Fruit fly (Drosophila melanogaster) whole organism, embryonic: ENCODE results near the gene Ada1-1.

Experiments used
- Atf-2 ChIP-seq: fragments of 200-800 bp; sonication (Bioruptor generic); optimal IDR thresholded peaks from 2 replicates; lab custom pipeline; 2016; ENCODE audit warnings: missing biosample characterization, missing genetic modification characterization
- C15 ChIP-seq: fragments of 200-800 bp; sonication (Bioruptor generic); IDR thresholded peaks from 3 replicates; pipeline ENCODE4 v1.3.6; 2022; ENCODE audit warnings: missing biosample characterization, missing genetic modification characterization
- CG10366 ChIP-seq: fragments of 200-800 bp; sonication (Bioruptor generic); IDR thresholded peaks from 2 replicates; pipeline ENCODE4 v1.3.6; 2022; ENCODE audit warnings: missing biosample characterization, missing genetic modification characterization
- CG10979 ChIP-seq: fragments of 200-800 bp; sonication (Bioruptor generic); optimal IDR thresholded peaks from 2 replicates; lab custom pipeline; 2018; ENCODE audit warnings: missing biosample characterization, mild to moderate bottlenecking, missing genetic modification characterization, moderate library complexity
- CG11085 ChIP-seq: fragments of 200-800 bp; sonication (Bioruptor generic); IDR thresholded peaks from 2 replicates; pipeline ENCODE4 v1.3.6; 2022; ENCODE audit warnings: missing biosample characterization, missing genetic modification characterization
- CG12219 ChIP-seq: fragments of 200-800 bp; sonication (Bioruptor generic); optimal IDR thresholded peaks from 3 replicates; lab custom pipeline; 2018; ENCODE audit warnings: missing biosample characterization, mild to moderate bottlenecking, missing genetic modification characterization
- CG12236 ChIP-seq: fragments of 200-800 bp; sonication (Bioruptor generic); optimal IDR thresholded peaks from 2 replicates; lab custom pipeline; 2016; ENCODE audit warnings: missing biosample characterization, missing genetic modification characterization
- CG15073 ChIP-seq: fragments of 200-800 bp; sonication (Bioruptor generic); optimal IDR thresholded peaks from 2 replicates; lab custom pipeline; 2016; ENCODE audit warnings: missing biosample characterization, missing genetic modification characterization
- CG15601 ChIP-seq: fragments of 200-800 bp; sonication (Bioruptor generic); optimal IDR thresholded peaks from 3 replicates; lab custom pipeline; 2019; ENCODE audit warnings: missing biosample characterization, mild to moderate bottlenecking, missing genetic modification characterization, moderate library complexity
- CG1603 ChIP-seq: fragments of 200-800 bp; sonication (Bioruptor generic); optimal IDR thresholded peaks from 2 replicates; lab custom pipeline; 2019; ENCODE audit warnings: missing biosample characterization, mild to moderate bottlenecking, missing genetic modification characterization, moderate library complexity
- CG16813 ChIP-seq: fragments of 200-800 bp; sonication (Bioruptor generic); IDR thresholded peaks from 3 replicates; pipeline ENCODE4 v1.3.6; 2022; ENCODE audit warnings: missing biosample characterization, missing genetic modification characterization; ENCODE audit not compliant: partially characterized antibody
- CG1832 ChIP-seq: fragments of 200-800 bp; sonication (Bioruptor generic); optimal IDR thresholded peaks from 2 replicates; lab custom pipeline; 2017; ENCODE audit warnings: missing biosample characterization, mild to moderate bottlenecking, missing genetic modification characterization, inconsistent platforms
- CG2120 ChIP-seq: fragments of 200-800 bp; sonication (Bioruptor generic); optimal IDR thresholded peaks from 3 replicates; lab custom pipeline; 2016; ENCODE audit warnings: missing biosample characterization, missing genetic modification characterization
- CG2678 ChIP-seq: fragments of 200-800 bp; sonication (Bioruptor generic); optimal IDR thresholded peaks from 3 replicates; lab custom pipeline; 2019; ENCODE audit warnings: missing biosample characterization, mild to moderate bottlenecking, missing genetic modification characterization, moderate library complexity
- CG42726 ChIP-seq: fragments of 200-800 bp; sonication (Bioruptor generic); IDR thresholded peaks from 2 replicates; pipeline ENCODE4 v1.3.6; 2022; ENCODE audit warnings: missing biosample characterization, missing genetic modification characterization; ENCODE audit not compliant: partially characterized antibody
- CG43689 ChIP-seq: fragments of 200-800 bp; sonication (Bioruptor generic); IDR thresholded peaks from 2 replicates; pipeline ENCODE4 v1.3.6; 2022; ENCODE audit warnings: missing biosample characterization, missing genetic modification characterization
- CG4617 ChIP-seq: fragments of 200-800 bp; sonication (Bioruptor generic); optimal IDR thresholded peaks from 3 replicates; lab custom pipeline; 2016; ENCODE audit warnings: missing biosample characterization, missing genetic modification characterization, borderline replicate concordance
- CG6683 ChIP-seq: fragments of 200-800 bp; sonication (Bioruptor generic); optimal IDR thresholded peaks from 2 replicates; lab custom pipeline; 2017; ENCODE audit warnings: missing biosample characterization, mild to moderate bottlenecking, missing genetic modification characterization, missing genetic modification reagents
- CG7745 ChIP-seq: fragments of 200-800 bp; sonication (Bioruptor generic); optimal IDR thresholded peaks from 2 replicates; lab custom pipeline; 2018; ENCODE audit warnings: missing biosample characterization, mild to moderate bottlenecking, missing genetic modification characterization, moderate library complexity
- CG7963 ChIP-seq: fragments of 200-800 bp; sonication (Bioruptor generic); IDR thresholded peaks from 3 replicates; pipeline ENCODE4 v1.3.6; 2022; ENCODE audit warnings: missing biosample characterization, missing genetic modification characterization; ENCODE audit not compliant: partially characterized antibody
- CG8089 ChIP-seq: fragments of 200-800 bp; sonication (Bioruptor generic); optimal IDR thresholded peaks from 3 replicates; lab custom pipeline; 2016; ENCODE audit warnings: missing biosample characterization, missing genetic modification characterization
- Camta ChIP-seq: fragments of 200-800 bp; sonication (Bioruptor generic); optimal IDR thresholded peaks from 2 replicates; lab custom pipeline; 2016; ENCODE audit warnings: missing biosample characterization, missing genetic modification characterization
- CkIIα-i1 ChIP-seq: fragments of 200-800 bp; sonication (Bioruptor generic); IDR thresholded peaks from 2 replicates; pipeline ENCODE4 v1.3.6; 2022; ENCODE audit warnings: missing biosample characterization, missing genetic modification characterization
- D ChIP-seq, 2 experiments: fragments of 200-800 bp in 1 of 2; fragments of >200 bp in 1 of 2; sonication (Bioruptor generic) in 1 of 2; optimal IDR thresholded peaks; 2 replicates in 1 of 2; 3 replicates in 1 of 2; lab custom pipeline; 2017; ENCODE audit warnings: mild to moderate bottlenecking in 1 of 2, missing biosample characterization in 1 of 2, missing genetic modification characterization in 1 of 2, missing genetic modification reagents in 1 of 2
- Dll ChIP-seq: fragments of 200-800 bp; sonication (Bioruptor generic); IDR thresholded peaks from 4 replicates; pipeline ENCODE4 v1.3.6; 2022; ENCODE audit warnings: missing biosample characterization, missing genetic modification characterization; ENCODE audit not compliant: partially characterized antibody
- Dp ChIP-seq: fragments of 200-800 bp; sonication (Bioruptor generic); optimal IDR thresholded peaks from 2 replicates; lab custom pipeline; 2018; ENCODE audit warnings: missing biosample characterization, mild to moderate bottlenecking, missing genetic modification characterization, moderate library complexity
- Drgx ChIP-seq: fragments of 200-800 bp; sonication (Bioruptor generic); IDR thresholded peaks from 2 replicates; pipeline ENCODE4 v1.3.6; 2022; ENCODE audit warnings: missing biosample characterization, missing genetic modification characterization
- Gug ChIP-seq: fragments of 200-800 bp; sonication (Bioruptor generic); IDR thresholded peaks from 4 replicates; pipeline ENCODE4 v1.3.6; 2022; ENCODE audit warnings: missing biosample characterization, missing genetic modification characterization
- Hand ChIP-seq: fragments of 200-800 bp; sonication (Bioruptor generic); optimal IDR thresholded peaks from 2 replicates; lab custom pipeline; 2017; ENCODE audit warnings: mild to moderate bottlenecking, missing biosample characterization, missing genetic modification reagents, missing genetic modification characterization
- Kr ChIP-seq: fragments of 200-800 bp; sonication (Bioruptor generic); optimal IDR thresholded peaks from 2 replicates; lab custom pipeline; 2017; ENCODE audit warnings: missing biosample characterization, mild to moderate bottlenecking, missing genetic modification characterization
- MESR4 ChIP-seq: fragments of 200-800 bp; sonication (Bioruptor generic); optimal IDR thresholded peaks from 2 replicates; lab custom pipeline; 2018; ENCODE audit warnings: missing biosample characterization, mild to moderate bottlenecking, missing genetic modification characterization, moderate library complexity
- Neu2 ChIP-seq: fragments of 200-800 bp; sonication (Bioruptor generic); optimal IDR thresholded peaks from 3 replicates; lab custom pipeline; 2016; ENCODE audit warnings: missing biosample characterization, missing genetic modification characterization, borderline replicate concordance
- Oli ChIP-seq: fragments of 200-800 bp; sonication (Bioruptor generic); optimal IDR thresholded peaks from 2 replicates; lab custom pipeline; 2018; ENCODE audit warnings: missing biosample characterization, mild to moderate bottlenecking, missing genetic modification characterization, moderate library complexity
- Optix ChIP-seq: fragments of 200-800 bp; sonication (Bioruptor generic); IDR thresholded peaks from 3 replicates; pipeline ENCODE4 v1.3.6; 2022; ENCODE audit warnings: missing biosample characterization, missing genetic modification characterization
- Ptx1 ChIP-seq: fragments of 200-800 bp; sonication (Bioruptor generic); IDR thresholded peaks from 2 replicates; pipeline ENCODE4 v1.3.6; 2022; ENCODE audit warnings: missing biosample characterization, missing genetic modification characterization
- Scr ChIP-seq: fragments of 200-800 bp; sonication (Bioruptor generic); IDR thresholded peaks from 2 replicates; pipeline ENCODE4 v1.3.6; 2022; ENCODE audit warnings: missing biosample characterization, missing genetic modification characterization; ENCODE audit not compliant: partially characterized antibody
- Spps ChIP-seq: fragments of 200-800 bp; sonication (Bioruptor generic); optimal IDR thresholded peaks from 2 replicates; lab custom pipeline; 2018; ENCODE audit warnings: missing biosample characterization, mild to moderate bottlenecking, missing genetic modification characterization
- Xrp1 ChIP-seq: fragments of 200-800 bp; sonication (Bioruptor generic); IDR thresholded peaks from 2 replicates; pipeline ENCODE4 v1.3.6; 2022; ENCODE audit warnings: missing biosample characterization, missing genetic modification characterization
- amos ChIP-seq: fragments of 200-800 bp; sonication (Bioruptor generic); IDR thresholded peaks from 2 replicates; pipeline ENCODE4 v1.3.6; 2022; ENCODE audit warnings: missing biosample characterization, missing genetic modification characterization; ENCODE audit not compliant: partially characterized antibody
- bab2 ChIP-seq: fragments of 200-800 bp; sonication (Bioruptor generic); optimal IDR thresholded peaks from 2 replicates; lab custom pipeline; 2016; ENCODE audit warnings: missing biosample characterization, missing genetic modification characterization
- crc ChIP-seq: fragments of 200-800 bp; sonication (Bioruptor generic); optimal IDR thresholded peaks from 2 replicates; lab custom pipeline; 2016; ENCODE audit warnings: missing biosample characterization, missing genetic modification characterization
- dimm ChIP-seq: fragments of 200-800 bp; sonication (Bioruptor generic); IDR thresholded peaks from 2 replicates; pipeline ENCODE4 v1.3.6; 2022; ENCODE audit warnings: missing biosample characterization, missing genetic modification characterization
- dm ChIP-seq: fragments of 200-800 bp; sonication (Bioruptor generic); optimal IDR thresholded peaks from 3 replicates; lab custom pipeline; 2016; ENCODE audit warnings: missing biosample characterization, missing genetic modification characterization
- knrl ChIP-seq: fragments of 200-800 bp; sonication (Bioruptor generic); IDR thresholded peaks from 3 replicates; pipeline ENCODE4 v1.3.6; 2022; ENCODE audit warnings: missing biosample characterization, missing genetic modification characterization; ENCODE audit not compliant: partially characterized antibody
- lov ChIP-seq, 2 experiments: fragments of 200-800 bp in 1 of 2; fragments of >200 bp in 1 of 2; sonication (Bioruptor generic) in 1 of 2; IDR thresholded peaks in 1 of 2; optimal IDR thresholded peaks in 1 of 2; 2 replicates in 1 of 2; 3 replicates in 1 of 2; pipeline versions ENCODE4 v1.3.6 to Lab custom; 2017 to 2022; ENCODE audit warnings: missing biosample characterization in 1 of 2, missing genetic modification characterization in 1 of 2
- pzg ChIP-seq: fragments of 200-800 bp; sonication (Bioruptor generic); optimal IDR thresholded peaks from 3 replicates; lab custom pipeline; 2018; ENCODE audit warnings: missing biosample characterization, mild to moderate bottlenecking, missing genetic modification characterization, moderate library complexity
- schlank ChIP-seq: fragments of 200-800 bp; sonication (Bioruptor generic); optimal IDR thresholded peaks from 2 replicates; lab custom pipeline; 2018; ENCODE audit warnings: missing biosample characterization, mild to moderate bottlenecking, missing genetic modification characterization
- sisA ChIP-seq: fragments of 200-800 bp; sonication (Bioruptor generic); IDR thresholded peaks from 2 replicates; pipeline ENCODE4 v1.3.6; 2022; ENCODE audit warnings: missing biosample characterization, missing genetic modification characterization
- zf30C ChIP-seq: fragments of 200-800 bp; sonication (Bioruptor generic); optimal IDR thresholded peaks from 3 replicates; lab custom pipeline; 2018; ENCODE audit warnings: missing biosample characterization, mild to moderate bottlenecking, missing genetic modification characterization

The Ada1-1 gene

DNA sequence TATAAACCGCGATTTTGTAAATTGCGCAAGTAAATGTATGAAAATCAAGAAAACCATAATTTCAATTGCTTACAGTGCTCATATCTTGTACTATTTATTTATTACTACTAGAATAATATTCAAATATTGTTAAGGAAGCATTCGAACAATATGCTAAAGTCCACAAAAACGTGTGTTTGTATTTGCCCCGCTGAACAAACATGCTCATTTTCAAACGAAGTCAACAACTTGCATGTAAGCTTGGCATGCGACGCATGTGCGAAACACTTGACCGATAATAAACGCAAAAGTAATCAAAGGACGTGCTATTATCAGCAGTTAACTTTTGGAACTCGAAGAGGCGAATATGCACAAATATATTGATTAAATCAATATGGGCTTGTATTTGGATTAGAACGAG is 24.6 kb downstream of the Ada1-1 start (continued):
- TF ChIP-seq Xrp1 (GFP tag; lab: Robert Waterston, UW) (peak; percentile 72), C15 (GFP tag; lab: Robert Waterston, UW) (no peak; the same call in 2 of the 3 replicates), CG2678 (peak; percentile 72), CG43689 (GFP tag; lab: Robert Waterston, UW) (no peak), Kr (no peak), amos (GFP tag; lab: Robert Waterston, UW) (no peak), CG12219 (GFP tag; lab: Kevin White, UChicago) (peak; percentile 54), dimm (GFP tag; lab: Robert Waterston, UW) (no peak), CG12236 (GFP tag; lab: Kevin White, UChicago) (peak; percentile 63), CG6683 (peak; percentile 47), zf30C (GFP tag; lab: Kevin White, UChicago) (no peak), CG16813 (no peak), Hand (GFP tag; lab: Kevin White, UChicago) (peak; percentile 42), Oli (tag; lab: Kevin White, UChicago) (peak; percentile 24), CG10979 (tag; lab: Kevin White, UChicago) (peak; percentile 8), CG15601 (tag; lab: Kevin White, UChicago) (peak; percentile 84), D (optimal IDR thresholded peaks at IDR 0.05; lab: Kevin White, UChicago) (no peak), D (GFP tag; optimal IDR thresholded peaks at IDR 0.05; lab: Kevin White, UChicago) (no peak), CG4617 (GFP tag; lab: Kevin White, UChicago) (no peak), Atf-2 (GFP tag; lab: Kevin White, UChicago) (no peak), Gug (no peak; the same call in 3 of the 4 replicates), CG10366 (GFP tag; lab: Robert Waterston, UW) (no peak), sisA (no peak), Dll (GFP tag; lab: Robert Waterston, UW) (no peak), pzg (no peak), Drgx (GFP tag; lab: Robert Waterston, UW) (no peak), Dp (GFP tag; lab: Kevin White, UChicago) (no peak), CG7963 (GFP tag; lab: Robert Waterston, UW) (no peak), Spps (tag; lab: Kevin White, UChicago) (peak; percentile 23), Scr (no peak), Camta (GFP tag; lab: Kevin White, UChicago) (peak; percentile 12), CG15073 (GFP tag; lab: Kevin White, UChicago) (peak; percentile 19), bab2 (peak; percentile 84), CkIIα-i1 (GFP tag; lab: Robert Waterston, UW) (no peak), knrl (GFP tag; lab: Robert Waterston, UW) (no peak), CG1603 (tag; lab: Kevin White, UChicago) (peak; percentile 69), CG11085 (GFP tag; lab: Robert Waterston, UW) (no peak), lov (optimal IDR thresholded peaks at IDR 0.05; lab: Kevin White, UChicago) (no peak), lov (GFP tag; IDR thresholded peaks at IDR 0.05; lab: Robert Waterston, UW) (no peak), CG42726 (no peak), CG7745 (tag; lab: Kevin White, UChicago) (peak; percentile 71), Optix (no peak), crc (GFP tag; lab: Kevin White, UChicago) (no peak), dm (GFP tag; lab: Kevin White, UChicago) (no peak), CG1832 (GFP tag; lab: Kevin White, UChicago) (no peak), CG8089 (GFP tag; lab: Kevin White, UChicago) (peak; percentile 44), Ptx1 (GFP tag; lab: Robert Waterston, UW) (no peak), CG2120 (peak; percentile 52), schlank (tag; lab: Kevin White, UChicago) (peak; percentile 75), MESR4 (GFP tag; lab: Kevin White, UChicago) (no peak), Neu2 (no peak)
